Worm (Caenorhabditis elegans) whole organism, midembryonic: ENCODE measurements around the gene max-1.

Source experiments
- T22C8.4 ChIP-seq: fragments of 200-800 bp; sonication (Bioruptor generic); IDR thresholded peaks from 2 replicates; pipeline ENCODE4 v1.3.6; 2022; ENCODE audit warnings: missing genetic modification characterization, missing compliant biosample characterization
- cog-1 ChIP-seq: sonication (generic microtip); optimal IDR thresholded peaks from 2 replicates; lab custom pipeline; 2016; ENCODE audit warnings: missing genetic modification characterization, missing compliant biosample characterization
- flt-1 ChIP-seq: fragments of 200-800 bp; sonication (Bioruptor generic); IDR thresholded peaks from 2 replicates; pipeline ENCODE4 v1.3.6; 2022; ENCODE audit warnings: missing genetic modification characterization, missing compliant biosample characterization
- klf-2 ChIP-seq: fragments of 200-800 bp; sonication (Bioruptor generic); conservative IDR thresholded peaks from 2 replicates; pipeline ENCODE4 v1.3.6; 2022; ENCODE audit warnings: missing genetic modification reagents, missing genetic modification characterization, missing compliant biosample characterization
- med-1 ChIP-seq: sonication (generic microtip); optimal IDR thresholded peaks from 2 replicates; lab custom pipeline; 2017; ENCODE audit warnings: missing genetic modification characterization, mild to moderate bottlenecking, missing compliant biosample characterization, antibody characterized with exemption, missing genetic modification reagents; ENCODE audit not compliant: insufficient read depth
- ref-1 ChIP-seq: fragments of 200-800 bp; sonication (Bioruptor generic); conservative IDR thresholded peaks from 2 replicates; pipeline ENCODE4 v1.3.6; 2022; ENCODE audit warnings: missing genetic modification reagents, missing genetic modification characterization, missing compliant biosample characterization
- tab-1 ChIP-seq: fragments of 200-800 bp; sonication (Bioruptor generic); IDR thresholded peaks from 2 replicates; pipeline ENCODE4 v1.3.6; 2022; ENCODE audit warnings: missing genetic modification characterization, missing compliant biosample characterization
- ztf-23 ChIP-seq: fragments of 200-800 bp; sonication (Bioruptor generic); IDR thresholded peaks from 2 replicates; pipeline ENCODE4 v1.3.6; 2022; ENCODE audit warnings: missing genetic modification reagents, missing genetic modification characterization, missing compliant biosample characterization
- ztf-29 ChIP-seq: fragments of 200-800 bp; sonication (Bioruptor generic); IDR thresholded peaks from 2 replicates; pipeline ENCODE4 v1.3.6; 2022; ENCODE audit warnings: missing genetic modification reagents, missing genetic modification characterization, missing compliant biosample characterization

Gene max-1

DNA sequence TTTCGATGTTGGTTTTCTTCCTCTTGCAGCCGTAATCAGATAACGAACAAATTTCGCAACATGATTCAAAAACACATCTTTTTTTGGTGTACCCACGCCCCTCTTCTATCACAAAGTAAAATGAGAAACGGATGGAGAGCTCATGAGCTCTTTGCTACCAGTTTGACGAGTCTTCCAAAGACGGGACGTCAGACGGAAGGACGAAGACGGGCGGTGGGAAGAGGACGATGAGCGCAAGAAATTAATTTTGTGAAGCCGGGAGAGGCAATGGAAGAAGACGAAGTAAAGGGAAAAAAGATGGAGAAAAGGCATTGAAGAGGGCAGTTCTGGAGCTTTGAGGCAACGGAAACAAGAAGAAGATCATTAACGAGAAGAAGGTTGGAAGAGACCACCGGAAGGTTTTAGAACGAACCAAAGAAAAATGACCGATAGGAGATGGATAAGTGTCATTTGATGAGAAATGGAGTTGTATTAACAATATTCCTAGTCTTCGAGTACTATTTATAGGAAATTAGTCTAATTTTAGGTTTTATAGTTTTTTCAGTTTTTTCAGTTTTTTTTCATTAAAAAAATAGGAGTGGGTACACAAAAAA, 8.3 kb downstream of the max-1 start:
- TF ChIP-seq klf-2 (GFP tag; lab: Robert Waterston, UW) (no peak), ztf-29 (GFP tag; lab: Robert Waterston, UW) (no peak), med-1 (GFP tag; lab: Kevin White, UChicago) (no peak), tab-1 (GFP tag; lab: Robert Waterston, UW) (no peak), T22C8.4 (GFP tag; lab: Robert Waterston, UW) (no peak), cog-1 (tag; lab: Kevin White, UChicago) (no peak), ztf-23 (GFP tag; lab: Robert Waterston, UW) (no peak), ref-1 (GFP tag; lab: Robert Waterston, UW) (no peak), flt-1 (no peak)

DNA sequence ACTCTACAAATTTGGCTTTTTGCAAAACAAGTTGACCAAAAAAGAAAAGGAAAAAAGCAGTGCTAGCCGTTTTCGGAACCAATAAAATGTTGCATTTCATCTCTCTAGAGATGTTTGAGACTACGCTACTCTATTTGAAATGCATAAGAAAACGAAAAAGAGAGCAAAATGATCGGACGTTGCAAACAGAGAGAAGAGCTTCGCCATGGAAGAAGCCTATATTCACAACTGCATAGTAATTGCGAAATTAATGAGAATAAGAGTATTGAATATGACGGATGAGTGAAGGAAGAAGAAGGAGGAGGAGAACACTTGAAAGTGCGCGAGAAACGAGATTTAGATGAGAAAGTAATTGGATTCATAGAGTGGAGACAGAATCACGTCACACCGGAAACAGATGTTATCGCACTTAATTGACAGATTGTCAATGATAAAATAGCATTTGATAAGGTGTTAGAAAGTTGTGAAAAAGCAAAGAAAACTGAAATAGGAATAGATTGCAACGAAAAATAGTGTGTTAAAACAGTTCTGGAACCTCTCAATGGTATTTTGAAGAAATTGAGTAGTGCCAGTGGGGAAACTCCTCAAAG, 14.1 kb downstream of the max-1 start:
- TF ChIP-seq tab-1 (GFP tag; lab: Robert Waterston, UW) (no peak), ref-1 (GFP tag; lab: Robert Waterston, UW) (no peak), ztf-23 (GFP tag; lab: Robert Waterston, UW) (no peak), ztf-29 (GFP tag; lab: Robert Waterston, UW) (no peak), flt-1 (no peak), klf-2 (GFP tag; lab: Robert Waterston, UW) (no peak), cog-1 (tag; lab: Kevin White, UChicago) (no peak), med-1 (GFP tag; lab: Kevin White, UChicago) (no peak), T22C8.4 (GFP tag; lab: Robert Waterston, UW) (no peak)

- no peak for TF ChIP-seq cog-1 (tag; lab: Kevin White, UChicago)
- no peak for TF ChIP-seq tab-1 (GFP tag; lab: Robert Waterston, UW)
- TF ChIP-seq flt-1 = no peak
- no peak for TF ChIP-seq ztf-29 (GFP tag; lab: Robert Waterston, UW)
- TF ChIP-seq ztf-23 (GFP tag; lab: Robert Waterston, UW) = no peak
- no peak for TF ChIP-seq med-1 (GFP tag; lab: Kevin White, UChicago)
- TF ChIP-seq ref-1 (GFP tag; lab: Robert Waterston, UW) = no peak
- no peak for TF ChIP-seq klf-2 (GFP tag; lab: Robert Waterston, UW)
Measured at ce11 chrV:13095654-13096053, 24.4 kb downstream of the max-1 start, which contains the start of gene C34B4.5. C34B4.5 (plus strand) TSS chrV:13095954.

DNA sequence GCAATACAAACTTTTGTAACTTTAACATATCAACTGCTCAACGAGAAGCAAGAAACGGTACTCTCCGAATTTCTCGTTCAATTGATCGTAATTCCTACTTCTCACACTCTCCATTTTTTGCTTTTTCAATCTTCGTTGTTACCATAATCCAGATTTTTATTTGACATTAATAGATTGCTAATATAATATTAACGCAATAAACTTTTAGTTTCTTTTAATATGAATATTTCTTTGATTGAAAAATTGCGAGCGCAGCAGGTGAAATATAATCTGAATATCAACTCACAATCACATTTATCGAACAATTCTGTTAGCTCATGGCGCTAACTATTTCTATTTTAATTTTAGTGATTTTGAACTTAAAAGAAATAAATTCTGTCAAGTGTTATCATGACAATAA, 27.7 kb downstream of the max-1 start, which contains the start of gene lurp-4:
lurp-4 (plus strand) TSS at position 301 of the 400 bp plus-strand sequence.
- TF ChIP-seq T22C8.4 (GFP tag; lab: Robert Waterston, UW) (no peak), ztf-23 (GFP tag; lab: Robert Waterston, UW) (no peak)

DNA sequence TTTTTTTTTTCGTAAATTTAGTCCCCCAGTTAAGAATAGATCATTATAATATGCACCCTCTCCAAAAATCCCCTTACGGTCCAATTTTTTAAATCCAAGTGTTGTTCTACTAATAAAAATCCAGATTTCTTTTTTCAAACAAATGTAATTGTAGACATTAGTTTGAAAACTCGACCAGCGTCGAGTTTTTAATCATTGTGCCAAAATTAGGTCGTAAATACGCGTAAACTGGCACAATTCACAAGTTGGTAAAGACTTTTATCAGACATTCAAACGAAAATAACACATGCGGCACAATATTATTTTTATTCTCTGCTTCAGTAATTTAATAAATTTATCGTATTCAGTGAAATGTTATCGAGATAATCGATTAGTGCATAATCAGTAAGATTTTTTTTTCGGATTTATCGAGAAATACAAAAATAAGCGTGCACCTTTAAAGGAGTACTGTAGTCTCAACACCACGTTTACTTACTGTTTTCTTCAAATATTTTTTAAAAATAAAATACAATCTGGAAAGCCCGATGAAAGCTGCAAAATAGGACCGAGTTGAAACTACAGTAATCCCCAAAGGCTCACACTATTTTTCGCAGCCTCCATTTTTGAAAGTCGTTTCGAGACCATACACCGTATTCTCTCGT, 29.8 kb downstream of the max-1 start, which contains the start of gene C34B4.4:
C34B4.4 (plus strand) TSS at position 276 of the 641 bp plus-strand sequence.
- TF ChIP-seq flt-1 (no peak), ref-1 (GFP tag; lab: Robert Waterston, UW) (no peak), tab-1 (GFP tag; lab: Robert Waterston, UW) (no peak), ztf-23 (GFP tag; lab: Robert Waterston, UW) (no peak), T22C8.4 (GFP tag; lab: Robert Waterston, UW) (no peak), ztf-29 (GFP tag; lab: Robert Waterston, UW) (no peak), klf-2 (GFP tag; lab: Robert Waterston, UW) (no peak), med-1 (GFP tag; lab: Kevin White, UChicago) (no peak), cog-1 (tag; lab: Kevin White, UChicago) (no peak)

DNA sequence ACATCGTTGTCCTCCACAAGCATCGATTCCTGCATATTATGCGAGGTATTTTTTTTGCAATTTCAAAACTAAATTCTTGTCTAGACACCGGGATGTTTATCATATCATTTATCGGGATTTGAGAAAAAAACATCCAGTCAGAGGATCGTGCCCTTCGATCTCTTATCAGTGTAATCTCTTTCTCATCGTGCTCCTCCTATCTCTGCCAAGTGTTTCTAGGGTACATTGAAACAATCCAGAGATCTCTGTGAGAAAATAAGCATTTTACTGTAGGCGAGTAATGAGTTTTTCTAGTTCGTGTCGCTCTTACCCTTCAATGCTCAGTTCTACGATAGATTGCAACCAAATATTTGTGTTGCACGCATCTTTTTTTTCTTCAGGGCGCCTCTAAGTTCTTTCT, 31.5 kb downstream of the max-1 start:
- 0 out of 2 replicates have a peak, but pooled peaks have one; percentile 18 for TF ChIP-seq ztf-23 (GFP tag; lab: Robert Waterston, UW)
- TF ChIP-seq med-1 (GFP tag; lab: Kevin White, UChicago) = no peak
- no peak for TF ChIP-seq cog-1 (tag; lab: Kevin White, UChicago)

ce11 chrV:13085917-13086552, 34.0 kb downstream of the max-1 start:
- TF ChIP-seq flt-1 (no peak), T22C8.4 (GFP tag; lab: Robert Waterston, UW) (no peak), klf-2 (GFP tag; lab: Robert Waterston, UW) (0 out of 2 replicates have a peak, but pooled peaks have one; percentile 29), ref-1 (GFP tag; lab: Robert Waterston, UW) (no peak), cog-1 (tag; lab: Kevin White, UChicago) (peak; percentile 30)

ce11 chrV:13085227-13085640, 34.8 kb downstream of the max-1 start:
- TF ChIP-seq T22C8.4 (GFP tag; lab: Robert Waterston, UW) (no peak), med-1 (GFP tag; lab: Kevin White, UChicago) (no peak), klf-2 (GFP tag; lab: Robert Waterston, UW) (no peak), ztf-29 (GFP tag; lab: Robert Waterston, UW) (no peak)
